Fruit fly (Drosophila melanogaster): ENCODE results near the gene CG5114.

DNA sequence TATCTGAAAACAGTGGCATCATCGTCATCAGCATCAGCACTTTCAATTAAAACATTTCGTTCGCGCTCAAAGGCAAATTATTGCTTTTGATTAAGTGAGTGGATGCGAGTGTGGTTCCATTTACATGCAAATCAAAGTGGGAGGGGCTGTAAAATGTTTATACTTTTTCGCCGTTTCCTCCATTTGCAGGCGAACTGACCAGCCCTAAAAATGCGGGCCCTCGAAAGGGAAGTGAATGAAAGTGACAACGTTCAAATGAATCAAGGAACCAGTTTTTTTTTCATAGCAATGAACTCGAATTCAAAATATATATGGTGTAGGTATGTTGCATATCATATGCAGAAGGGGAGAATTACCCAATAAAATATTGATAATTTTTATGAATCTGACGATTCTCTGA is 28.0 kb downstream of the CG5114 start:
- TF ChIP-seq net (GFP tag; optimal IDR thresholded peaks at IDR 0.05) (no peak), CG32006 (GFP tag; optimal IDR thresholded peaks at IDR 0.05) (no peak), dsx (GFP tag; optimal IDR thresholded peaks at IDR 0.05; ENCODE audit: poor library complexity, severe bottlenecking) (no peak)
